Fruit fly (Drosophila melanogaster): ENCODE results near the gene CG5612.

DNA sequence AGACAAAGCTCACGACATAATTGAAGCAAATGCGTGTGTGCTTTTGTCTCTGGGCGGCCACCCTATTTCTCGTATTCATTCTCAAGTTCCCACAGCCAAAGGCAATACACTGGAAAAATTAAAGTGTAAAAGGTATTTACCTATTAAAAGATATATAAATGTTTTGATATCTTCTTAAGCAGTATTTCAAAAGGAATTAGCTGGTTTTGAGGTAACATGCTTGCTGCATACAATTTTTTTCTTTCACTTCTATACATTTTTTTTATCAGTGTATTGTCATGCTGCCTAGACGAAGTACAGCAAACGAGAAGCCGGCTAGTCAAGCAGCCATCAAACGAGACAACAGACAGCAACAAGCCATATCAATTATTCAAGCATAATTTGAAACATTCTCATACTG, 12.0 kb downstream of the CG5612 start:
- TF ChIP-seq EcR (GFP tag; optimal IDR thresholded peaks at IDR 0.05) (no peak), Ets98B (GFP tag; IDR thresholded peaks at IDR 0.05) (no peak), CG17806 (tag; optimal IDR thresholded peaks at IDR 0.05) (peak; percentile 8)
